Fruit fly (Drosophila melanogaster) whole organism, embryonic: Measurements from ENCODE around the gene CG7352.
A peak's percentile ranks its signal among the peaks of the same experiment; 100 is the strongest.

Experiments used
- Bdp1 ChIP-seq: fragments of 200-800 bp; sonication (Bioruptor generic); optimal IDR thresholded peaks from 3 replicates; lab custom pipeline; 2016; ENCODE audit warnings: missing biosample characterization, missing genetic modification characterization
- Bteb2 ChIP-seq: fragments of 200-800 bp; sonication (Bioruptor generic); optimal IDR thresholded peaks from 2 replicates; lab custom pipeline; 2016; ENCODE audit warnings: missing biosample characterization, missing genetic modification characterization
- CG10147 ChIP-seq: fragments of 200-800 bp; sonication (Bioruptor generic); optimal IDR thresholded peaks from 2 replicates; lab custom pipeline; 2019; ENCODE audit warnings: missing biosample characterization, mild to moderate bottlenecking, missing genetic modification characterization, moderate library complexity
- CG10209 ChIP-seq: fragments of 200-800 bp; sonication (Bioruptor generic); optimal IDR thresholded peaks from 3 replicates; lab custom pipeline; 2017; ENCODE audit warnings: missing biosample characterization, mild to moderate bottlenecking, missing genetic modification characterization, missing genetic modification reagents
- CG11247 ChIP-seq: fragments of 200-800 bp; sonication (Bioruptor generic); IDR thresholded peaks from 2 replicates; pipeline ENCODE4 v1.3.6; 2022; ENCODE audit warnings: missing biosample characterization, missing genetic modification characterization
- CG11696 ChIP-seq: fragments of 200-800 bp; sonication (Bioruptor generic); IDR thresholded peaks from 2 replicates; pipeline ENCODE4 v1.3.6; 2022; ENCODE audit warnings: missing biosample characterization, missing genetic modification characterization
- CG11723 ChIP-seq: fragments of 200-800 bp; sonication (Bioruptor generic); optimal IDR thresholded peaks from 2 replicates; lab custom pipeline; 2017; ENCODE audit warnings: missing biosample characterization, mild to moderate bottlenecking, missing genetic modification characterization
- CG13287 ChIP-seq: fragments of 200-800 bp; sonication (Bioruptor generic); IDR thresholded peaks from 2 replicates; pipeline ENCODE4 v1.3.6; 2022; ENCODE audit warnings: missing biosample characterization, missing genetic modification characterization; ENCODE audit not compliant: partially characterized antibody
- CG13424 ChIP-seq: fragments of 200-800 bp; sonication (Bioruptor generic); optimal IDR thresholded peaks from 2 replicates; lab custom pipeline; 2019; ENCODE audit warnings: missing biosample characterization, mild to moderate bottlenecking, missing genetic modification characterization, moderate library complexity
- CG17361 ChIP-seq: fragments of 200-800 bp; sonication (Bioruptor generic); IDR thresholded peaks from 3 replicates; pipeline ENCODE4 v1.3.6; 2022; ENCODE audit warnings: missing biosample characterization, missing genetic modification characterization
- CG17802 ChIP-seq: fragments of 200-800 bp; sonication (Bioruptor generic); optimal IDR thresholded peaks from 2 replicates; lab custom pipeline; 2018; ENCODE audit warnings: missing biosample characterization, mild to moderate bottlenecking, missing genetic modification characterization, moderate library complexity
- CG18764 ChIP-seq: fragments of 200-800 bp; sonication (Bioruptor generic); optimal IDR thresholded peaks from 3 replicates; lab custom pipeline; 2016; ENCODE audit warnings: missing biosample characterization, missing genetic modification characterization
- CG2120 ChIP-seq: fragments of 200-800 bp; sonication (Bioruptor generic); optimal IDR thresholded peaks from 3 replicates; lab custom pipeline; 2016; ENCODE audit warnings: missing biosample characterization, missing genetic modification characterization
- CG2678 ChIP-seq: fragments of 200-800 bp; sonication (Bioruptor generic); optimal IDR thresholded peaks from 3 replicates; lab custom pipeline; 2019; ENCODE audit warnings: missing biosample characterization, mild to moderate bottlenecking, missing genetic modification characterization, moderate library complexity
- CG32532 ChIP-seq: fragments of 200-800 bp; sonication (Bioruptor generic); IDR thresholded peaks from 2 replicates; pipeline ENCODE4 v1.3.6; 2022; ENCODE audit warnings: missing biosample characterization, missing genetic modification characterization
- CG34376 ChIP-seq: fragments of 200-800 bp; sonication (Bioruptor generic); optimal IDR thresholded peaks from 2 replicates; lab custom pipeline; 2018; ENCODE audit warnings: missing biosample characterization, mild to moderate bottlenecking, missing genetic modification characterization
- CG34422 ChIP-seq: fragments of 200-800 bp; sonication (Bioruptor generic); IDR thresholded peaks from 3 replicates; pipeline ENCODE4 v1.3.6; 2022; ENCODE audit warnings: missing biosample characterization, missing genetic modification characterization
- CG43689 ChIP-seq: fragments of 200-800 bp; sonication (Bioruptor generic); IDR thresholded peaks from 2 replicates; pipeline ENCODE4 v1.3.6; 2022; ENCODE audit warnings: missing biosample characterization, missing genetic modification characterization
- CG6175 ChIP-seq: fragments of 200-800 bp; sonication (Bioruptor generic); IDR thresholded peaks from 3 replicates; pipeline ENCODE4 v1.3.6; 2022; ENCODE audit warnings: missing biosample characterization, missing genetic modification characterization
- CG7987 ChIP-seq: fragments of 200-800 bp; sonication (Bioruptor generic); optimal IDR thresholded peaks from 2 replicates; lab custom pipeline; 2018; ENCODE audit warnings: missing biosample characterization, mild to moderate bottlenecking, missing genetic modification characterization, moderate library complexity
- Dbx ChIP-seq: fragments of 200-800 bp; sonication (Bioruptor generic); IDR thresholded peaks from 3 replicates; pipeline ENCODE4 v1.3.6; 2022; ENCODE audit warnings: missing biosample characterization, missing genetic modification characterization
- E2f2 ChIP-seq: fragments of 200-800 bp; sonication (Bioruptor generic); IDR thresholded peaks from 2 replicates; pipeline ENCODE4 v1.3.6; 2022; ENCODE audit warnings: missing biosample characterization, missing genetic modification characterization
- Ets97D ChIP-seq: fragments of 200-800 bp; sonication (Bioruptor generic); optimal IDR thresholded peaks from 3 replicates; lab custom pipeline; 2016; ENCODE audit warnings: missing biosample characterization, missing genetic modification characterization
- Fer3 ChIP-seq: fragments of 200-800 bp; sonication (Bioruptor generic); optimal IDR thresholded peaks from 2 replicates; lab custom pipeline; 2018; ENCODE audit warnings: missing biosample characterization, mild to moderate bottlenecking, missing genetic modification characterization, moderate library complexity
- HLH3B ChIP-seq: fragments of 200-800 bp; sonication (Bioruptor generic); IDR thresholded peaks from 2 replicates; pipeline ENCODE4 v1.3.6; 2022; ENCODE audit warnings: missing biosample characterization, missing genetic modification characterization
- Hr3 ChIP-seq: fragments of 200-800 bp; sonication (Bioruptor generic); optimal IDR thresholded peaks from 3 replicates; lab custom pipeline; 2016; ENCODE audit warnings: missing biosample characterization, missing genetic modification characterization
- Hr39 ChIP-seq: fragments of >200 bp; optimal IDR thresholded peaks from 2 replicates; lab custom pipeline; 2017
- MBD-R2 ChIP-seq: fragments of 200-800 bp; sonication (Bioruptor generic); IDR thresholded peaks from 2 replicates; pipeline ENCODE4 v1.3.6; 2022; ENCODE audit warnings: missing biosample characterization, missing genetic modification characterization
- Xrp1 ChIP-seq: fragments of 200-800 bp; sonication (Bioruptor generic); IDR thresholded peaks from 2 replicates; pipeline ENCODE4 v1.3.6; 2022; ENCODE audit warnings: missing biosample characterization, missing genetic modification characterization
- croc ChIP-seq: fragments of 200-800 bp; sonication (Bioruptor generic); conservative IDR thresholded peaks from 3 replicates; pipeline ENCODE4 v1.3.6; 2022; ENCODE audit warnings: missing biosample characterization, missing genetic modification characterization
- dimm ChIP-seq: fragments of 200-800 bp; sonication (Bioruptor generic); IDR thresholded peaks from 2 replicates; pipeline ENCODE4 v1.3.6; 2022; ENCODE audit warnings: missing biosample characterization, missing genetic modification characterization
- ind ChIP-seq: fragments of 200-800 bp; sonication (Bioruptor generic); optimal IDR thresholded peaks from 3 replicates; lab custom pipeline; 2016; ENCODE audit warnings: missing biosample characterization, missing genetic modification characterization
- lilli ChIP-seq: fragments of 200-800 bp; sonication (Bioruptor generic); optimal IDR thresholded peaks from 3 replicates; lab custom pipeline; 2016; ENCODE audit warnings: missing biosample characterization, missing genetic modification characterization
- nerfin-1 ChIP-seq: fragments of 200-800 bp; sonication (Bioruptor generic); optimal IDR thresholded peaks from 3 replicates; lab custom pipeline; 2019; ENCODE audit warnings: missing biosample characterization, mild to moderate bottlenecking, missing genetic modification characterization, moderate library complexity
- nmo ChIP-seq: fragments of 200-800 bp; sonication (Bioruptor generic); optimal IDR thresholded peaks from 2 replicates; lab custom pipeline; 2018; ENCODE audit warnings: missing biosample characterization, mild to moderate bottlenecking, missing genetic modification characterization, moderate library complexity
- nom ChIP-seq: fragments of 200-800 bp; sonication (Bioruptor generic); optimal IDR thresholded peaks from 2 replicates; lab custom pipeline; 2017; ENCODE audit warnings: missing biosample characterization, missing genetic modification characterization, mild to moderate bottlenecking, moderate library complexity, missing genetic modification reagents
- pnt ChIP-seq: fragments of 200-800 bp; sonication (Bioruptor generic); optimal IDR thresholded peaks from 3 replicates; lab custom pipeline; 2016; ENCODE audit warnings: missing biosample characterization, missing genetic modification characterization
- row ChIP-seq: fragments of 200-800 bp; sonication (Bioruptor generic); IDR thresholded peaks from 3 replicates; pipeline ENCODE4 v1.3.6; 2022; ENCODE audit warnings: missing biosample characterization, missing genetic modification characterization
- salm ChIP-seq: fragments of 200-800 bp; sonication (Bioruptor generic); optimal IDR thresholded peaks from 2 replicates; lab custom pipeline; 2018; ENCODE audit warnings: missing biosample characterization, mild to moderate bottlenecking, missing genetic modification characterization
- scrt ChIP-seq: fragments of 200-800 bp; sonication (Bioruptor generic); optimal IDR thresholded peaks from 2 replicates; lab custom pipeline; 2018; ENCODE audit warnings: missing biosample characterization, mild to moderate bottlenecking, missing genetic modification characterization, moderate library complexity
- sens ChIP-seq: fragments of 200-800 bp; sonication (Bioruptor generic); peaks from one replicate; lab custom pipeline; 2016; ENCODE audit warnings: missing biosample characterization, missing genetic modification characterization
- slbo ChIP-seq: fragments of 200-800 bp; sonication (Bioruptor generic); IDR thresholded peaks from 2 replicates; pipeline ENCODE4 v1.3.6; 2022; ENCODE audit warnings: missing biosample characterization, missing genetic modification characterization
- sna ChIP-seq: fragments of 200-800 bp; sonication (Bioruptor generic); IDR thresholded peaks from 2 replicates; pipeline ENCODE4 v1.3.6; 2022; ENCODE audit warnings: missing biosample characterization, missing genetic modification characterization; ENCODE audit not compliant: partially characterized antibody
- sob ChIP-seq: fragments of 200-800 bp; sonication (Bioruptor generic); IDR thresholded peaks from 2 replicates; pipeline ENCODE4 v1.3.6; 2022; ENCODE audit warnings: missing biosample characterization, missing genetic modification characterization
- sug ChIP-seq: fragments of 200-800 bp; optimal IDR thresholded peaks from 2 replicates; lab custom pipeline; 2019; ENCODE audit warnings: missing biosample characterization, mild to moderate bottlenecking, missing genetic modification characterization, moderate library complexity
- tll ChIP-seq, 2 experiments: fragments of 200-800 bp in 1 of 2; fragments of >200 bp in 1 of 2; sonication (Bioruptor generic) in 1 of 2; optimal IDR thresholded peaks; 2 replicates each; lab custom pipeline; 2017 to 2019; ENCODE audit warnings: missing biosample characterization in 2 of 2, missing genetic modification characterization in 2 of 2, mild to moderate bottlenecking in 1 of 2, moderate library complexity in 1 of 2
- toy ChIP-seq: fragments of 200-800 bp; sonication (Bioruptor generic); IDR thresholded peaks from 2 replicates; pipeline ENCODE4 v1.3.6; 2022; ENCODE audit warnings: missing biosample characterization, missing genetic modification characterization
- tx ChIP-seq: fragments of 200-800 bp; sonication (Bioruptor generic); optimal IDR thresholded peaks from 2 replicates; lab custom pipeline; 2016; ENCODE audit warnings: missing biosample characterization, missing genetic modification characterization
- z ChIP-seq: fragments of 200-800 bp; sonication (Bioruptor generic); IDR thresholded peaks from 3 replicates; pipeline ENCODE4 v1.3.6; 2022; ENCODE audit warnings: missing biosample characterization, missing genetic modification characterization

CG7352 gene

dm6 chr3R:8300928-8301752 lies 46.2 kb upstream of the CG7352 start, which contains the start of the genes CG9626 and mRpL1 (continued):
- no peak for TF ChIP-seq salm (tag; lab: Kevin White, UChicago)
- peak; percentile 68 for TF ChIP-seq sens
- TF ChIP-seq CG6175 (GFP tag; lab: Robert Waterston, UW), result no peak
- no peak for TF ChIP-seq CG18764 (GFP tag; lab: Kevin White, UChicago)
- peak; percentile 7 for TF ChIP-seq CG17802
- TF ChIP-seq tll (GFP tag; optimal IDR thresholded peaks at IDR 0.05; lab: Kevin White, UChicago), result peak in 1 of 2 experiments; percentile 89
- TF ChIP-seq nmo, result peak; percentile 57
- TF ChIP-seq Ets97D (GFP tag; lab: Kevin White, UChicago), result peak; percentile 80
- no peak for TF ChIP-seq Bdp1 (GFP tag; lab: Kevin White, UChicago)
- TF ChIP-seq ind (GFP tag; lab: Kevin White, UChicago), result no peak
- peak; percentile 53 for TF ChIP-seq E2f2 (GFP tag; lab: Robert Waterston, UW)
- no peak for TF ChIP-seq CG11723 (GFP tag; lab: Kevin White, UChicago)
- TF ChIP-seq croc, result no peak
- TF ChIP-seq Hr3 (GFP tag; lab: Kevin White, UChicago), result no peak
- TF ChIP-seq scrt, result no peak
- no peak for TF ChIP-seq toy (GFP tag; lab: Robert Waterston, UW)
- no peak for TF ChIP-seq CG11696

- TF ChIP-seq MBD-R2 (GFP tag; lab: Robert Waterston, UW) (peak; percentile 79), CG11247 (peak; percentile 38; the same call in 1 of the 2 replicates), CG2678 (tag; lab: Kevin White, UChicago) (no peak), pnt (no peak), sob (GFP tag; lab: Robert Waterston, UW) (0 out of 2 replicates have a peak, but pooled peaks have one; percentile 14), toy (GFP tag; lab: Robert Waterston, UW) (no peak), tx (GFP tag; lab: Kevin White, UChicago) (no peak), dimm (GFP tag; lab: Robert Waterston, UW) (no peak), CG43689 (no peak), sna (GFP tag; lab: Robert Waterston, UW) (0 out of 2 replicates have a peak, but pooled peaks have one; percentile 16), CG7987 (GFP tag; lab: Kevin White, UChicago) (peak; percentile 12), CG32532 (peak; percentile 33; the same call in 1 of the 2 replicates), CG13424 (no peak), Fer3 (peak; percentile 3), CG10209 (no peak), Ets97D (GFP tag; lab: Kevin White, UChicago) (no peak), nom (peak; percentile 6), Bteb2 (GFP tag; lab: Kevin White, UChicago) (no peak), HLH3B (GFP tag; lab: Robert Waterston, UW) (peak; percentile 19; the same call in 1 of the 2 replicates), CG2120 (GFP tag; lab: Kevin White, UChicago) (peak; percentile 34), Dbx (GFP tag; lab: Robert Waterston, UW) (0 out of 3 replicates have a peak, but pooled peaks have one; percentile 36), CG17361 (GFP tag; lab: Robert Waterston, UW) (no peak), CG34376 (GFP tag; lab: Kevin White, UChicago) (peak; percentile 65), Xrp1 (peak; percentile 24; the same call in 1 of the 2 replicates), nerfin-1 (tag; lab: Kevin White, UChicago) (no peak), CG34422 (GFP tag; lab: Robert Waterston, UW) (peak; percentile 61; the same call in 2 of the 3 replicates), z (GFP tag; lab: Robert Waterston, UW) (peak; percentile 78), CG10147 (peak; percentile 15), Hr39 (lab: Kevin White, UChicago) (no peak), row (GFP tag; lab: Robert Waterston, UW) (peak; percentile 94), lilli (GFP tag; lab: Kevin White, UChicago) (peak; percentile 41), CG13287 (GFP tag; lab: Robert Waterston, UW) (peak; percentile 35), sug (tag; lab: Kevin White, UChicago) (peak; percentile 9), slbo (GFP tag; lab: Robert Waterston, UW) (peak; percentile 46; the same call in 1 of the 2 replicates)
These were observed 43.5 kb upstream of the CG7352 start, which contains the start of gene nac for dm6 chr3R:8303848-8304247. TSS of gene nac (minus strand) at chr3R:8304023.
